Fruit fly (Drosophila melanogaster) whole organism, pupa: ENCODE measurements around the gene CG13994.

Source experiments
- CG13204 ChIP-seq: fragments of 200-800 bp; sonication (Bioruptor generic); optimal IDR thresholded peaks from 2 replicates; lab custom pipeline; 2018; ENCODE audit warnings: missing biosample characterization, mild to moderate bottlenecking, missing genetic modification characterization, moderate library complexity
- CG14655 ChIP-seq: fragments of 200-800 bp; sonication (Bioruptor generic); optimal IDR thresholded peaks from 3 replicates; lab custom pipeline; 2017; ENCODE audit warnings: mild to moderate bottlenecking, missing biosample characterization, missing genetic modification reagents, missing genetic modification characterization
- CG32121 ChIP-seq: fragments of 200-800 bp; sonication (Bioruptor generic); IDR thresholded peaks from 2 replicates; pipeline ENCODE4 v1.3.6; 2022; ENCODE audit warnings: missing biosample characterization, missing genetic modification characterization
- CG9948 ChIP-seq: fragments of 200-800 bp; sonication (Bioruptor generic); optimal IDR thresholded peaks from 2 replicates; lab custom pipeline; 2018; ENCODE audit warnings: missing biosample characterization, mild to moderate bottlenecking, missing genetic modification characterization, moderate library complexity
- EcR ChIP-seq: fragments of 200-800 bp; sonication (Bioruptor generic); optimal IDR thresholded peaks from 3 replicates; lab custom pipeline; 2019; ENCODE audit warnings: missing biosample characterization, missing genetic modification characterization, mild to moderate bottlenecking, moderate library complexity, missing genetic modification reagents
- fd96Ca ChIP-seq: fragments of 200-800 bp; sonication (Bioruptor generic); IDR thresholded peaks from 3 replicates; pipeline ENCODE4 v1.3.6; 2022; ENCODE audit warnings: missing biosample characterization, missing genetic modification characterization
- gl ChIP-seq: fragments of 200-800 bp; sonication (Bioruptor generic); optimal IDR thresholded peaks from 2 replicates; lab custom pipeline; 2018; ENCODE audit warnings: missing biosample characterization, mild to moderate bottlenecking, missing genetic modification characterization

DNA sequence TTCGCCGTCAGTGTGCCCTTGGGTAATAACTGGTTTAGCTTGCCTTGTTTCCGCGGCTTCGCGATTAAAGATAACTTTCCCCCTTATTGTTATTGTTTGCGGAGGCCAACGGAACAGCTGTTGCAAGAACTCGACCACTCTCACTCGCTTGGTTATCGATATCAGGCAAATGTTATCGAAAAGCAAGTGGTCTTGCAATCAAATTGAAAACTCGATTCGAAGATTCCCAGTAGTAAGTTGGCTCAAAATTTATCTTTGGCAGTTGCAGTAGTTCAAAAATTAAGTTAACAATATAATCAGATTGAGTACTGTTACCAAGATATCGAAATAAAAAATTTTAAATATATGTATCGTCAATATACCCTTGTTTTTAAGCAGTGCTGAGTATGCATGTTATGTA lies 3.0 kb downstream of the CG13994 start, which contains the start of the genes Fbw5 and CG9147:
- TF ChIP-seq gl (tag; lab: Kevin White, UChicago): peak; percentile 98
- peak; percentile 100 for TF ChIP-seq CG14655
- peak; percentile 98 for TF ChIP-seq fd96Ca (GFP tag; lab: Robert Waterston, UW)
- TF ChIP-seq CG9948 (tag; lab: Kevin White, UChicago): peak; percentile 99
- TF ChIP-seq EcR: peak; percentile 79
- TF ChIP-seq CG32121: peak; percentile 99
- peak; percentile 97 for TF ChIP-seq CG13204 (GFP tag; lab: Kevin White, UChicago)
